Fruit fly (Drosophila melanogaster): Measurements from ENCODE around the gene CG13994.
A peak's percentile ranks its signal among the peaks of the same experiment; 100 is the strongest.

The CG13994 gene

DNA sequence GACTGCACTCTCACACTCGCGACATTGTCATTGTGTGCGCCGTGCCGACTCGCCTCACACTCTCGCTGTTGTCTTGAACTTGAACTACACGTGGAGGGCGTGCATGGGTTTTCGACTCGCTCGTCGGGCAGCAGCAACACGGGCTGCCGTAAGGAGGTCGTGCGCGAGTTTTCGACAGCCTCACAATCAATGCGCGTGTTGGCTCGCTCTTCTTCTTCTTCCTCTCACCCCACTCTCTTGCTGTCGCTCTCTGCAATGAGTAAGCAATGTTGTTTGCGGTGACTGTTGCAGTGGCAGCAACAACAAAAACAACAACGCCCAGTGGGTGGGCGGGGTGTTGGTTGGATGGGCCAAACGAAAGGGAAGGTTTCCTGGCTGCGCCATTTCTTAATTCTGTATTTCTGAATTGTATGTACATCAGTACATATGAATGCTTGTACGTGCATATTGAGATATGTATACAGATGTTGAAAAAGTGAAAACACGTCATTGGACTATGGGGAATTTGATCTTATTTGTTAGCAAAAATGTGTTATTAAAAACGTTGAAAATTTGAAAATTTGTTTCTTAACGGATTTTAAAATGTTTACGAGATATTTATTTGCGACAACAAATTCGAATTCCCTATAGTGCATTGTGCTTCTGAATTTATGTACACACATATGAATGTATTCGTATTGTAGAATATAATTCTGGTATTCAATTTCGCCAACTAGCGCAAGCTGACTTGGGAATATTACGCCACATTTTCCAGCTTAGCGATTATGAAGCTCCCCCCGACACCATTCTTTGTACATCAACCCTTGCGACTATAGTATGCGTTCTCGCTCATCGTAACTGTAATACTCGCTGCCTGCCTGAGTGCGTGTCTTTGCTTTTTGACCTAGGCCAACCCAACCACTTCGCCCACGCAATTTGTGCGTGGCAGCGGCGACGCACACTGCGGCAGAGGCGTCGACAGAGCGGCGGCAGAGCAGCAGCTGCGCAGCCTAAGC, 25.9 kb downstream of the CG13994 start:
- TF ChIP-seq sv (GFP tag; optimal IDR thresholded peaks at IDR 0.05) (no peak), Sp1 (GFP tag; optimal IDR thresholded peaks at IDR 0.05) (peak; percentile 49), tai (GFP tag; optimal IDR thresholded peaks at IDR 0.05) (peak; percentile 98), ey (GFP tag; optimal IDR thresholded peaks at IDR 0.05) (peak; percentile 6), Vsx2 (GFP tag; optimal IDR thresholded peaks at IDR 0.05; ENCODE audit: partially characterized antibody) (peak; percentile 48), psq (GFP tag; optimal IDR thresholded peaks at IDR 0.05) (peak; percentile 56), sage (GFP tag; optimal IDR thresholded peaks at IDR 0.05) (peak; percentile 29), dl (GFP tag; optimal IDR thresholded peaks at IDR 0.05; ENCODE audit: insufficient read depth in 1 of 2, partially characterized antibody in 2 of 2) (peak; percentile 58 to 74), rgr (GFP tag; optimal IDR thresholded peaks at IDR 0.05) (peak; percentile 27), Rel (GFP tag; optimal IDR thresholded peaks at IDR 0.05) (no peak), Rel (tag; optimal IDR thresholded peaks at IDR 0.05) (peak; percentile 87), h (GFP tag; optimal IDR thresholded peaks at IDR 0.05) (peak; percentile 95), woc (GFP tag; optimal IDR thresholded peaks at IDR 0.05) (no peak), fru (GFP tag; optimal IDR thresholded peaks at IDR 0.05) (peak; percentile 46), dmrt93B (GFP tag; optimal IDR thresholded peaks at IDR 0.05) (no peak), jim (GFP tag; optimal IDR thresholded peaks at IDR 0.05) (peak; percentile 39), OdsH (GFP tag; optimal IDR thresholded peaks at IDR 0.05) (no peak), CG32264 (GFP tag; optimal IDR thresholded peaks at IDR 0.05) (no peak), dsf (GFP tag; optimal IDR thresholded peaks at IDR 0.05; ENCODE audit: borderline replicate concordance) (no peak), Dif (GFP tag; optimal IDR thresholded peaks at IDR 0.05; ENCODE audit: partially characterized antibody) (peak; percentile 83), Jra (GFP tag; optimal IDR thresholded peaks at IDR 0.05) (peak; percentile 96), pan (optimal IDR thresholded peaks at IDR 0.05) (no peak), Dfd (GFP tag; optimal IDR thresholded peaks at IDR 0.05) (no peak), CG9705 (GFP tag; optimal IDR thresholded peaks at IDR 0.05) (peak; percentile 21), HLH106 (tag; optimal IDR thresholded peaks at IDR 0.05) (peak; percentile 29), CrebA (GFP tag; optimal IDR thresholded peaks at IDR 0.05; ENCODE audit: borderline replicate concordance) (no peak), Mio (GFP tag; optimal IDR thresholded peaks at IDR 0.05) (no peak), br (GFP tag; optimal IDR thresholded peaks at IDR 0.05) (peak; percentile 22), Hr83 (GFP tag; optimal IDR thresholded peaks at IDR 0.05; ENCODE audit: poor library complexity, severe bottlenecking) (peak; percentile 9), N (GFP tag; optimal IDR thresholded peaks at IDR 0.05) (no peak), Myc (optimal IDR thresholded peaks at IDR 0.05) (no peak), usp (GFP tag; optimal IDR thresholded peaks at IDR 0.05) (no peak), Abd-B (GFP tag; optimal IDR thresholded peaks at IDR 0.05) (no peak)

DNA sequence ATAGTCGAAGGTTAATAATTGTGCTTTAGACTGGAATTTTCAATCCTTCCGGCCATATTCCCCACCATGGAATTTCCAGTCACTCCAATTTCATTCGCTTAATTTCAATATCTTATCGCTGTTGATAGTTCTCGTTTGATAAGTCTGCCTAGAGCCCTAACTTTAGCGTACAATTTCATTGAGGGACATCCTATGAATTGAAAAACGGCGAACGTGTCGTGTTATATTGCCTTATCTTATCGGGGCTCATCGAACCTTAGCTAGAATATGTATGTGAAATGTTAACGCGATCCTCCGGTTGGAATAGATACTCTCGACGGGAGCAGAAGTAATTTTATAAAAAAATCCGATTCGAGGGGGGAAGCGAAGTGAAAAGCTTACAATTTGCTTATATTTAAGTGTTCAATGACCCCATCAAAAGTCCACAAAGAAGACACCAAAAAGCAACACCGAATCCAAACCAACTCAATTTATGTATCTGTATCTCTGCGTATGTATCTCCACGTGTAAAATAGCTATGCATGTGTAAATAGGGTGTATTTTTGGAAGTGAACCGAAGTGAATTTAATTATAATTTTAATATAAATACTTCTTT, 26.9 kb downstream of the CG13994 start:
- TF ChIP-seq dmrt93B (GFP tag; optimal IDR thresholded peaks at IDR 0.05) (no peak), psq (GFP tag; optimal IDR thresholded peaks at IDR 0.05) (no peak), h (GFP tag; optimal IDR thresholded peaks at IDR 0.05) (no peak), Rel (GFP tag; optimal IDR thresholded peaks at IDR 0.05) (no peak), Rel (tag; optimal IDR thresholded peaks at IDR 0.05) (peak; percentile 88), lola (GFP tag; optimal IDR thresholded peaks at IDR 0.05) (no peak), usp (GFP tag; optimal IDR thresholded peaks at IDR 0.05) (no peak), pan (optimal IDR thresholded peaks at IDR 0.05) (no peak)

DNA sequence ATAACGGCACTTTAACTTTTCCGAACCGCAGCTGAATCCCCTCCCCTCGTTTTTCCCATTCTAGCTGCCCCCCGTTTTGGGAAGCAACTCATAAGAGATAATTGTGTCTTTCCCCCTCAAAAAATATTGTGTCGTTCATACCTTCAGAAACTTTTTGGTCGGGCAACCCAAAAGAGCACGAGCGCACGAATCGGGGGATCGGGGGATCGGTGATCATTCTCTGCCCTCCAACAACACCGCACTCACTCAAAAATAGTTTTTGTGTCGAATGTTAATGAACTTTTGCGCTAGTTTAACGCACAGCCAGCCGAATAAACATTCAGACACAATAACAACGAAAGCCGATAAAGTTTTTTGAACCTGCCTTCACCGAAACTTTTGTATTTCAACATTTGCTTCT, 27.6 kb downstream of the CG13994 start:
- TF ChIP-seq Rel (GFP tag; optimal IDR thresholded peaks at IDR 0.05) (no peak), Rel (tag; optimal IDR thresholded peaks at IDR 0.05) (peak; percentile 82), CrebA (GFP tag; optimal IDR thresholded peaks at IDR 0.05; ENCODE audit: borderline replicate concordance) (no peak), OdsH (GFP tag; optimal IDR thresholded peaks at IDR 0.05) (no peak), brk (GFP tag; optimal IDR thresholded peaks at IDR 0.05) (no peak)
